Fruit fly (Drosophila melanogaster): Measurements from ENCODE around the gene CG14855.

Gene CG14855

DNA sequence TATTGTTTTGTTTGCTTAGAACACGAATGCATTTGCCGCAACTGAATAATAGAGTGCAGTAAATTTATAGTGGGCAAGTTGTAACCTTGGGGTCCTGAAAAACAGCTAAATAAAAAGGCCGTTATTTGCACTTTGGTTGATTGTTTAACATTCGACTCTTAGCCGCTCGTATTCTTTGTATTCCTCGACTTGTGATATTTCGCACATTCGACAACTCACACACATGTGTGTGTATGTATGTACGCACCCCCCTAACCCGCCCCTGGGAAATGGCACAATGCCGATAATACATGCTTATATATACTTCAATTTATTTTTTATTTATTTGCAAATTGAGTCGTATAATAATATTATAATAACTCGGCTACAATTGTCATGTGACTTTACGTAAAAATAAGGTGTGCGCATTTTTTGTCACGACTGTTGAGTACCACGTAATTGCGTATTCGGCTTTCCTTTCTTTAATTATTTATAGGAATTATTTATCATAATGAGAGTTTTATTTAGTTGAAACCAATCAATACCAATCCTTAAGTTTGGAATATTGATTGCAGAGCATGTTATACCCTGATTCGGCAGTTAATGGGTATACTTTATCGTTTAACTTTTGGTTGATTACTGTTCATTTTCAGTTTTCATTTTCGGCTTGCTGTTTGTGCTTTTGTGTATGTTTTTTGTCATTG lies 41.2 kb upstream of the CG14855 start (continued):
- no peak for TF ChIP-seq MESR4 (GFP tag; optimal IDR thresholded peaks at IDR 0.05)
- no peak for TF ChIP-seq CG1792 (GFP tag; optimal IDR thresholded peaks at IDR 0.05)
- TF ChIP-seq ken (GFP tag; IDR thresholded peaks at IDR 0.05): peak; percentile 45; the same call in 1 of the 3 replicates
- TF ChIP-seq hbn (GFP tag; IDR thresholded peaks at IDR 0.05; ENCODE audit: partially characterized antibody): no peak
- no peak for TF ChIP-seq toy (GFP tag; IDR thresholded peaks at IDR 0.05)
- no peak for TF ChIP-seq trem (tag; optimal IDR thresholded peaks at IDR 0.05)
- no peak for TF ChIP-seq CG17186 (GFP tag; optimal IDR thresholded peaks at IDR 0.05)
- peak; percentile 42 for TF ChIP-seq Blimp-1 (GFP tag; optimal IDR thresholded peaks at IDR 0.05)
- no peak for TF ChIP-seq exex (tag; optimal IDR thresholded peaks at IDR 0.05)
- no peak for TF ChIP-seq HLH4C (GFP tag; IDR thresholded peaks at IDR 0.05; ENCODE audit: partially characterized antibody)
- TF ChIP-seq CG4282 (GFP tag; optimal IDR thresholded peaks at IDR 0.05): no peak
- TF ChIP-seq CG30431 (GFP tag; optimal IDR thresholded peaks at IDR 0.05): no peak
- TF ChIP-seq H15 (GFP tag; IDR thresholded peaks at IDR 0.05): 0 out of 3 replicates have a peak, but pooled peaks have one; percentile 51
- no peak for TF ChIP-seq CG1602 (GFP tag; optimal IDR thresholded peaks at IDR 0.05)
- TF ChIP-seq CG11247 (GFP tag; IDR thresholded peaks at IDR 0.05): no peak
- no peak for TF ChIP-seq da (GFP tag; optimal IDR thresholded peaks at IDR 0.05)
- no peak for TF ChIP-seq Ets97D (GFP tag; optimal IDR thresholded peaks at IDR 0.05)
- TF ChIP-seq ap (GFP tag; IDR thresholded peaks at IDR 0.05): no peak
- no peak for TF ChIP-seq Spps (tag; optimal IDR thresholded peaks at IDR 0.05)
- TF ChIP-seq ato (GFP tag; IDR thresholded peaks at IDR 0.05; ENCODE audit: partially characterized antibody): no peak
- TF ChIP-seq fd102C (GFP tag; optimal IDR thresholded peaks at IDR 0.05): no peak
- TF ChIP-seq Dp (GFP tag; optimal IDR thresholded peaks at IDR 0.05): no peak
- no peak for TF ChIP-seq pfk (GFP tag; optimal IDR thresholded peaks at IDR 0.05)
- TF ChIP-seq abd-A (tag; optimal IDR thresholded peaks at IDR 0.05): no peak
- TF ChIP-seq prd (optimal IDR thresholded peaks at IDR 0.05): no peak
- peak; percentile 24; the same call in 1 of the 3 replicates for TF ChIP-seq prd (GFP tag; IDR thresholded peaks at IDR 0.05)
- TF ChIP-seq CG13624 (GFP tag; optimal IDR thresholded peaks at IDR 0.05): no peak
- no peak for TF ChIP-seq pita (GFP tag; optimal IDR thresholded peaks at IDR 0.05)
- no peak for TF ChIP-seq h (optimal IDR thresholded peaks at IDR 0.05)
- TF ChIP-seq sug (tag; optimal IDR thresholded peaks at IDR 0.05): no peak
- TF ChIP-seq tna (GFP tag; IDR thresholded peaks at IDR 0.05; ENCODE audit: partially characterized antibody): no peak
- TF ChIP-seq CG8290 (GFP tag; optimal IDR thresholded peaks at IDR 0.05): no peak
- TF ChIP-seq CG8290 (tag; optimal IDR thresholded peaks at IDR 0.05): no peak
- TF ChIP-seq CG17912 (GFP tag; optimal IDR thresholded peaks at IDR 0.05): no peak
- no peak for TF ChIP-seq Hr3 (GFP tag; optimal IDR thresholded peaks at IDR 0.05)
- TF ChIP-seq CG4360 (GFP tag; IDR thresholded peaks at IDR 0.05): no peak
- TF ChIP-seq emc (GFP tag; optimal IDR thresholded peaks at IDR 0.05): no peak
- TF ChIP-seq lab (GFP tag; optimal IDR thresholded peaks at IDR 0.05): peak; percentile 56
- no peak for TF ChIP-seq CG8765 (GFP tag; IDR thresholded peaks at IDR 0.05)
- TF ChIP-seq CG1832 (GFP tag; optimal IDR thresholded peaks at IDR 0.05): no peak
- no peak for TF ChIP-seq slp2 (GFP tag; optimal IDR thresholded peaks at IDR 0.05)
- TF ChIP-seq ATbp (GFP tag; optimal IDR thresholded peaks at IDR 0.05): peak; percentile 1
- TF ChIP-seq ems (GFP tag; optimal IDR thresholded peaks at IDR 0.05): peak; percentile 7
- TF ChIP-seq pho (GFP tag; optimal IDR thresholded peaks at IDR 0.05): no peak
- no peak for TF ChIP-seq CG18476 (GFP tag; optimal IDR thresholded peaks at IDR 0.05)
- peak; percentile 50 for TF ChIP-seq unpg (GFP tag; optimal IDR thresholded peaks at IDR 0.05)
- TF ChIP-seq fd96Cb (tag; optimal IDR thresholded peaks at IDR 0.05): peak; percentile 40
- no peak for TF ChIP-seq vnd (GFP tag; IDR thresholded peaks at IDR 0.05; ENCODE audit: partially characterized antibody)
- TF ChIP-seq CG11696 (GFP tag; IDR thresholded peaks at IDR 0.05): 0 out of 2 replicates have a peak, but pooled peaks have one; percentile 11
- no peak for TF ChIP-seq Gsc (GFP tag; IDR thresholded peaks at IDR 0.05)
- TF ChIP-seq chm (GFP tag; IDR thresholded peaks at IDR 0.05): no peak; the same call in 1 of the 2 replicates
